Fruit fly (Drosophila melanogaster) whole organism, wandering third instar larva: ENCODE results near the gene CG42538.

Experiments used
- CG32264 ChIP-seq: fragments of 200-800 bp; sonication (Bioruptor generic); optimal IDR thresholded peaks from 2 replicates; lab custom pipeline; 2016; ENCODE audit warnings: missing biosample characterization, missing genetic modification characterization
- CG9705 ChIP-seq: fragments of 200-800 bp; sonication (Bioruptor generic); optimal IDR thresholded peaks from 2 replicates; lab custom pipeline; 2018; ENCODE audit warnings: missing biosample characterization, mild to moderate bottlenecking, missing genetic modification characterization
- CrebA ChIP-seq: fragments of 200-800 bp; sonication (Bioruptor generic); optimal IDR thresholded peaks from 2 replicates; lab custom pipeline; 2016; ENCODE audit warnings: missing biosample characterization, mild to moderate bottlenecking, missing genetic modification characterization, borderline replicate concordance
- Dfd ChIP-seq: fragments of >200 bp; optimal IDR thresholded peaks from 2 replicates; lab custom pipeline; 2017; ENCODE audit warnings: missing biosample characterization, missing genetic modification characterization
- Dif ChIP-seq: fragments of 200-275, 200-300 bp; sonication (Bioruptor generic); optimal IDR thresholded peaks from 2 replicates; lab custom pipeline; 2018; ENCODE audit warnings: missing biosample characterization, missing genetic modification characterization; ENCODE audit not compliant: partially characterized antibody
- GATAd ChIP-seq: sonication (Bioruptor generic); optimal IDR thresholded peaks from 2 replicates; lab custom pipeline; 2016; ENCODE audit warnings: missing biosample characterization, missing genetic modification characterization
- HLH106 ChIP-seq: fragments of 200-800 bp; optimal IDR thresholded peaks from 3 replicates; lab custom pipeline; 2019; ENCODE audit warnings: missing biosample characterization, mild to moderate bottlenecking, missing genetic modification characterization, moderate library complexity
- Hnf4 ChIP-seq: fragments of 200-800 bp; sonication (Bioruptor generic); optimal IDR thresholded peaks from 2 replicates; lab custom pipeline; 2016; ENCODE audit warnings: missing biosample characterization, mild to moderate bottlenecking, missing genetic modification characterization
- Hr78 ChIP-seq: fragments of >200 bp; optimal IDR thresholded peaks from 2 replicates; lab custom pipeline; 2017; ENCODE audit warnings: missing biosample characterization, missing genetic modification characterization
- Hr83 ChIP-seq: fragments of 200-300 bp; sonication (Bioruptor generic); optimal IDR thresholded peaks from 2 replicates; lab custom pipeline; 2016; ENCODE audit warnings: missing biosample characterization, mild to moderate bottlenecking, missing genetic modification characterization, moderate library complexity; ENCODE audit not compliant: poor library complexity, severe bottlenecking
- Mio ChIP-seq: sonication (Bioruptor generic); optimal IDR thresholded peaks from 2 replicates; lab custom pipeline; 2016; ENCODE audit warnings: missing biosample characterization, missing genetic modification characterization
- Myc ChIP-seq: fragments of >200 bp; optimal IDR thresholded peaks from 2 replicates; lab custom pipeline; 2017
- OdsH ChIP-seq: fragments of 200-800 bp; sonication (Bioruptor generic); optimal IDR thresholded peaks from 2 replicates; lab custom pipeline; 2016; ENCODE audit warnings: missing biosample characterization, mild to moderate bottlenecking, missing genetic modification characterization
- Rel ChIP-seq, 2 experiments: fragments of 200-800 bp; sonication (Bioruptor generic) in 1 of 2; optimal IDR thresholded peaks; 2 replicates in 1 of 2; 3 replicates in 1 of 2; lab custom pipeline; 2016 to 2019; ENCODE audit warnings: mild to moderate bottlenecking in 2 of 2, missing biosample characterization in 2 of 2, missing genetic modification characterization in 2 of 2, moderate library complexity in 1 of 2
- Sp1 ChIP-seq: fragments of 200-800 bp; sonication (Bioruptor generic); optimal IDR thresholded peaks from 3 replicates; lab custom pipeline; 2019; ENCODE audit warnings: missing biosample characterization, mild to moderate bottlenecking, missing genetic modification characterization, moderate library complexity
- Vsx2 ChIP-seq: fragments of 200-300, 225-300 bp; sonication (Bioruptor generic); optimal IDR thresholded peaks from 2 replicates; lab custom pipeline; 2018; ENCODE audit warnings: missing biosample characterization, missing genetic modification characterization; ENCODE audit not compliant: partially characterized antibody
- br ChIP-seq: fragments of 200-800 bp; sonication (Bioruptor generic); optimal IDR thresholded peaks from 2 replicates; lab custom pipeline; 2016; ENCODE audit warnings: missing biosample characterization, missing genetic modification characterization
- brk ChIP-seq: fragments of 200-800 bp; sonication (Bioruptor generic); optimal IDR thresholded peaks from 2 replicates; lab custom pipeline; 2016; ENCODE audit warnings: missing biosample characterization, mild to moderate bottlenecking, missing genetic modification characterization
- dl ChIP-seq, 2 experiments: fragments of 175-275, 200-275 bp in 1 of 2; fragments of 200-275 bp in 1 of 2; sonication (Bioruptor generic); optimal IDR thresholded peaks; lab custom pipeline; 2018; ENCODE audit warnings: mild to moderate bottlenecking in 2 of 2, missing biosample characterization in 2 of 2, missing genetic modification characterization in 2 of 2, moderate library complexity in 2 of 2; ENCODE audit not compliant: partially characterized antibody in 2 of 2, insufficient read depth in 1 of 2
- dmrt93B ChIP-seq: fragments of 200-800 bp; sonication (Bioruptor generic); optimal IDR thresholded peaks from 2 replicates; lab custom pipeline; 2018; ENCODE audit warnings: missing biosample characterization, mild to moderate bottlenecking, missing genetic modification characterization
- dsf ChIP-seq: sonication (Bioruptor generic); optimal IDR thresholded peaks from 2 replicates; lab custom pipeline; 2016; ENCODE audit warnings: missing biosample characterization, missing genetic modification characterization, borderline replicate concordance
- ey ChIP-seq: fragments of 200-800 bp; sonication (Bioruptor generic); optimal IDR thresholded peaks from 2 replicates; lab custom pipeline; 2016; ENCODE audit warnings: missing biosample characterization, missing genetic modification characterization
- foxo ChIP-seq, 2 experiments: fragments of 200-800 bp; sonication (Bioruptor generic); optimal IDR thresholded peaks; 2 replicates in 1 of 2; 3 replicates in 1 of 2; lab custom pipeline; 2016 to 2017; ENCODE audit warnings: missing biosample characterization in 2 of 2, missing genetic modification characterization in 2 of 2
- fru ChIP-seq: fragments of 200-800 bp; sonication (Bioruptor generic); optimal IDR thresholded peaks from 3 replicates; lab custom pipeline; 2016; ENCODE audit warnings: missing biosample characterization, mild to moderate bottlenecking, missing genetic modification characterization
- h ChIP-seq: fragments of 200-800 bp; sonication (Bioruptor generic); optimal IDR thresholded peaks from 3 replicates; lab custom pipeline; 2016; ENCODE audit warnings: missing biosample characterization, mild to moderate bottlenecking, missing genetic modification characterization
- jim ChIP-seq: fragments of 175-275, 200-325 bp; sonication (Bioruptor generic); optimal IDR thresholded peaks from 2 replicates; lab custom pipeline; 2016; ENCODE audit warnings: missing biosample characterization, mild to moderate bottlenecking, missing genetic modification characterization
- lola ChIP-seq: fragments of >200 bp; optimal IDR thresholded peaks from 2 replicates; lab custom pipeline; 2017; ENCODE audit warnings: missing biosample characterization, missing genetic modification characterization
- pan ChIP-seq: fragments of >200 bp; optimal IDR thresholded peaks from 2 replicates; lab custom pipeline; 2017
- psq ChIP-seq: fragments of 200-800 bp; sonication (Bioruptor generic); optimal IDR thresholded peaks from 3 replicates; lab custom pipeline; 2017; ENCODE audit warnings: missing biosample characterization, mild to moderate bottlenecking, missing genetic modification characterization, moderate library complexity
- rgr ChIP-seq: fragments of 200-800 bp; sonication (Bioruptor generic); optimal IDR thresholded peaks from 3 replicates; lab custom pipeline; 2016; ENCODE audit warnings: missing biosample characterization, mild to moderate bottlenecking, missing genetic modification characterization
- sage ChIP-seq: fragments of 200-800 bp; sonication (Bioruptor generic); optimal IDR thresholded peaks from 2 replicates; lab custom pipeline; 2016; ENCODE audit warnings: missing biosample characterization, mild to moderate bottlenecking, missing genetic modification characterization
- sv ChIP-seq: fragments of 200-800 bp; sonication (Bioruptor generic); optimal IDR thresholded peaks from 3 replicates; lab custom pipeline; 2016; ENCODE audit warnings: missing biosample characterization, missing genetic modification characterization
- tai ChIP-seq: sonication (Bioruptor generic); optimal IDR thresholded peaks from 2 replicates; lab custom pipeline; 2016; ENCODE audit warnings: missing biosample characterization, missing genetic modification characterization
- woc ChIP-seq: sonication (Bioruptor generic); optimal IDR thresholded peaks from 2 replicates; lab custom pipeline; 2016; ENCODE audit warnings: missing biosample characterization, mild to moderate bottlenecking, missing genetic modification characterization

The CG42538 gene

dm6 chr3L:16048086-16048485, 13.8 kb downstream of the CG42538 start:
- TF ChIP-seq Myc (lab: Kevin White, UChicago) (no peak), sage (no peak), Dif (GFP tag; lab: Kevin White, UChicago) (no peak), brk (GFP tag; lab: Kevin White, UChicago) (no peak), psq (GFP tag; lab: Kevin White, UChicago) (peak; percentile 60), foxo (GFP tag; optimal IDR thresholded peaks at IDR 0.05; lab: Kevin White, UChicago) (peak in 1 of 2 experiments; percentile 75), Hr78 (GFP tag; lab: Kevin White, UChicago) (no peak), Vsx2 (no peak), Sp1 (GFP tag; lab: Kevin White, UChicago) (peak; percentile 60), HLH106 (tag; lab: Kevin White, UChicago) (peak; percentile 67), woc (peak; percentile 16), Rel (GFP tag; optimal IDR thresholded peaks at IDR 0.05; lab: Kevin White, UChicago) (no peak), Rel (tag; optimal IDR thresholded peaks at IDR 0.05; lab: Kevin White, UChicago) (peak; percentile 22), br (peak; percentile 74), jim (GFP tag; lab: Kevin White, UChicago) (no peak), Hnf4 (GFP tag; lab: Kevin White, UChicago) (peak; percentile 54), fru (GFP tag; lab: Kevin White, UChicago) (peak; percentile 61), Mio (GFP tag; lab: Kevin White, UChicago) (no peak), tai (GFP tag; lab: Kevin White, UChicago) (no peak), pan (lab: Kevin White, UChicago) (no peak), dsf (GFP tag; lab: Kevin White, UChicago) (no peak), lola (no peak), h (GFP tag; lab: Kevin White, UChicago) (peak; percentile 75), sv (GFP tag; lab: Kevin White, UChicago) (no peak), ey (GFP tag; lab: Kevin White, UChicago) (peak; percentile 67), Hr83 (GFP tag; lab: Kevin White, UChicago) (no peak), CG9705 (GFP tag; lab: Kevin White, UChicago) (peak; percentile 41), GATAd (GFP tag; lab: Kevin White, UChicago) (no peak), OdsH (peak; percentile 42), CrebA (GFP tag; lab: Kevin White, UChicago) (no peak), CG32264 (GFP tag; lab: Kevin White, UChicago) (peak; percentile 44), dmrt93B (GFP tag; lab: Kevin White, UChicago) (peak; percentile 13), rgr (GFP tag; lab: Kevin White, UChicago) (peak; percentile 62), Dfd (no peak)

DNA sequence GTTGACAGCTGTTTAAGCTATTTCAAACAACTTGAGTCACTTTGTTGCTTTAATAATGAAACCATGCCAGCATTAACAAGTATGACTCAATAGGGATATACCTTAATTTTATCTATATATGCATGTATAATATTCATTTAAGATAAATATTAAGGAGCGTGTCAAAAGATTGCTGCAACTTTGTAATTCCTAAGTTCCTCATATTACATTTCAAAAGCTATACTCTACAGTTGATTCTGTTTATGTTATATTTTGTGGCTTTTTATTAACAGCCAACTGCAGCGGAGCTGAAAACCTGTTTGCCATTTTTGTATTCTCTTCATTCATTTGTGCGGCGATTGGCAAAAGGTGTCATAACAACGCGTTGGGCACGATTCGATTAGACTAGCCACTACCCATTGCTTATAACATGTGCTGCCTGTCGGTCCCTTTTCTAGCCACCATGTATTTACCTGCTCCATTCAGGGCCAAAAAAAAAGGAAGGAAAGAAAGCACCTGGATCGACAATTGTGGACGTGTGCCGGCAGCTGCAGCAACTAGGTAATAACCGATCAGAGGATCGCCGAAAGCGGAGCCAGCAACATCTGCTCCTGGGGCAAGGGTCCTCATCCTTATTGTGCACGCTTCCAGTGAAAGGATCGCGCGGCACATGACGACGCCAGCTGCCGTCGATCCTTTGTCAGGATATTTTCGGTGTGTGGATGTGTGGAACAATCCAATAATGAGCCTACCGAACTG, 14.6 kb downstream of the CG42538 start:
- TF ChIP-seq dsf (GFP tag; lab: Kevin White, UChicago) (no peak), GATAd (GFP tag; lab: Kevin White, UChicago) (no peak), OdsH (no peak), sage (peak; percentile 3), br (no peak), woc (peak; percentile 1), rgr (GFP tag; lab: Kevin White, UChicago) (peak; percentile 15), dl (GFP tag; optimal IDR thresholded peaks at IDR 0.05; lab: Kevin White, UChicago; ENCODE audit: insufficient read depth in 1 of 2, partially characterized antibody in 2 of 2) (peak in 1 of 2 experiments; percentile 14)
